Worm (Caenorhabditis elegans) whole organism, L1 larva: ENCODE data around the gene abcf-1.
A peak's percentile ranks its signal among the peaks of the same experiment; 100 is the strongest.

Source experiments
- aly-2 ChIP-seq: fragments of 150-350 bp; optimal IDR thresholded peaks from 2 replicates; lab custom pipeline; 2014; ENCODE audit warnings: missing biosample characterization, missing genetic modification characterization
- blmp-1 ChIP-seq: fragments of 150-350 bp; optimal IDR thresholded peaks from 2 replicates; lab custom pipeline; 2014; ENCODE audit warnings: missing biosample characterization, missing genetic modification characterization
- ceh-63 ChIP-seq: fragments of 200-800 bp; sonication (Bioruptor generic); optimal IDR thresholded peaks from 2 replicates; lab custom pipeline; 2018; ENCODE audit warnings: mild to moderate bottlenecking, missing genetic modification characterization, missing compliant biosample characterization
- ceh-8 ChIP-seq: fragments of 200-800 bp; sonication (Bioruptor generic); optimal IDR thresholded peaks from 2 replicates; lab custom pipeline; 2018; ENCODE audit warnings: mild to moderate bottlenecking, missing genetic modification characterization, moderate library complexity, missing compliant biosample characterization
- ceh-82 ChIP-seq, 3 experiments: fragments of 150-350 bp in 1 of 3; sonication (generic microtip) in 2 of 3; optimal IDR thresholded peaks; 2 replicates each; lab custom pipeline; 2014 to 2017; ENCODE audit warnings: missing biosample characterization in 3 of 3, missing genetic modification characterization in 3 of 3
- ces-1 ChIP-seq: fragments of 150-350 bp; optimal IDR thresholded peaks from 2 replicates; lab custom pipeline; 2014; ENCODE audit warnings: missing biosample characterization, missing genetic modification reagents, missing genetic modification characterization
- dpl-1 ChIP-seq, 3 experiments: fragments of 150-350 bp in 2 of 3; sonication (generic microtip) in 1 of 3; optimal IDR thresholded peaks; 2 replicates each; lab custom pipeline; 2014 to 2017; ENCODE audit warnings: missing biosample characterization in 3 of 3, missing genetic modification characterization in 3 of 3, missing genetic modification reagents in 3 of 3
- dsc-1 ChIP-seq: sonication (generic microtip); optimal IDR thresholded peaks from 2 replicates; lab custom pipeline; 2016; ENCODE audit warnings: mild to moderate bottlenecking, missing genetic modification characterization, missing compliant biosample characterization
- efl-1 ChIP-seq, 4 experiments: fragments of 150-350 bp; optimal IDR thresholded peaks in 3 of 4; peaks in 1 of 4; 1 replicate in 1 of 4; 2 replicates in 3 of 4; lab custom pipeline; 2014; ENCODE audit warnings: missing biosample characterization in 2 of 4, missing genetic modification characterization in 2 of 4, missing genetic modification reagents in 2 of 4
- elt-3 ChIP-seq, 6 experiments: fragments of 150-350 bp in 1 of 6; sonication (generic microtip); optimal IDR thresholded peaks; 2 replicates each; lab custom pipeline; 2017 to 2018; ENCODE audit warnings: missing biosample characterization in 6 of 6, missing genetic modification characterization in 6 of 6, inconsistent platforms in 1 of 6
- ets-5 ChIP-seq: fragments of 200-800 bp; sonication (Bioruptor generic); IDR thresholded peaks from 2 replicates; pipeline ENCODE4 v1.3.6; 2022; ENCODE audit warnings: missing genetic modification characterization, missing compliant biosample characterization
- fkh-10 ChIP-seq: sonication (generic microtip); optimal IDR thresholded peaks from 2 replicates; lab custom pipeline; 2017; ENCODE audit warnings: missing biosample characterization, missing genetic modification reagents, missing genetic modification characterization
- fkh-4 ChIP-seq: sonication (generic microtip); optimal IDR thresholded peaks from 2 replicates; lab custom pipeline; 2016; ENCODE audit warnings: missing compliant biosample characterization, missing genetic modification characterization, borderline replicate concordance
- fkh-8 ChIP-seq: sonication (generic microtip); optimal IDR thresholded peaks from 2 replicates; lab custom pipeline; 2016; ENCODE audit warnings: mild to moderate bottlenecking, missing genetic modification characterization, missing compliant biosample characterization
- hlh-4 ChIP-seq: sonication (generic microtip); optimal IDR thresholded peaks from 2 replicates; lab custom pipeline; 2016; ENCODE audit warnings: mild to moderate bottlenecking, missing genetic modification characterization, missing compliant biosample characterization
- hpl-2 ChIP-seq: fragments of 150-350 bp; optimal IDR thresholded peaks from 2 replicates; lab custom pipeline; 2014; ENCODE audit warnings: missing biosample characterization, missing genetic modification reagents, missing genetic modification characterization
- irx-1 ChIP-seq: sonication (generic microtip); optimal IDR thresholded peaks from 2 replicates; lab custom pipeline; 2016; ENCODE audit warnings: missing genetic modification characterization, missing compliant biosample characterization
- isw-1 ChIP-seq: fragments of 200-800 bp; sonication (Bioruptor generic); IDR thresholded peaks from 2 replicates; pipeline ENCODE4 v1.3.6; 2022; ENCODE audit warnings: missing genetic modification characterization, missing compliant biosample characterization
- jun-1 ChIP-seq: fragments of 150-350 bp; optimal IDR thresholded peaks from 2 replicates; lab custom pipeline; 2014; ENCODE audit warnings: missing biosample characterization, missing genetic modification reagents, missing genetic modification characterization
- lin-13 ChIP-seq: fragments of 150-350 bp; optimal IDR thresholded peaks from 2 replicates; lab custom pipeline; 2014; ENCODE audit warnings: missing biosample characterization, missing genetic modification reagents, missing genetic modification characterization
- lin-14 ChIP-seq: fragments of 200-800 bp; sonication (Bioruptor generic); optimal IDR thresholded peaks from 2 replicates; lab custom pipeline; 2018; ENCODE audit warnings: mild to moderate bottlenecking, missing genetic modification characterization, moderate library complexity, missing compliant biosample characterization
- lin-15B ChIP-seq: fragments of 150-350 bp; sonication (generic microtip); optimal IDR thresholded peaks from 3 replicates; lab custom pipeline; 2014; ENCODE audit warnings: missing biosample characterization, missing genetic modification characterization
- lin-39 ChIP-seq: fragments of 150-350 bp; optimal IDR thresholded peaks from 2 replicates; lab custom pipeline; 2014; ENCODE audit warnings: missing biosample characterization, missing genetic modification reagents, missing genetic modification characterization
- lsy-2 ChIP-seq, 2 experiments: fragments of 150-350 bp; optimal IDR thresholded peaks; 2 replicates each; lab custom pipeline; 2014; ENCODE audit warnings: missing biosample characterization in 2 of 2, missing genetic modification characterization in 2 of 2
- mef-2 ChIP-seq: fragments of 150-350 bp; optimal IDR thresholded peaks from 2 replicates; lab custom pipeline; 2014; ENCODE audit warnings: missing biosample characterization, missing genetic modification characterization
- mep-1 ChIP-seq: fragments of 150-350 bp; optimal IDR thresholded peaks from 2 replicates; lab custom pipeline; 2014; ENCODE audit warnings: missing biosample characterization, missing genetic modification characterization
- nhr-237 ChIP-seq: fragments of 150-350 bp; optimal IDR thresholded peaks from 2 replicates; lab custom pipeline; 2014; ENCODE audit warnings: missing biosample characterization, missing genetic modification characterization
- nhr-28 ChIP-seq: fragments of 150-350 bp; optimal IDR thresholded peaks from 2 replicates; lab custom pipeline; 2014; ENCODE audit warnings: missing biosample characterization, missing genetic modification characterization
- nhr-47 ChIP-seq: sonication (generic microtip); optimal IDR thresholded peaks from 2 replicates; lab custom pipeline; 2016; ENCODE audit warnings: mild to moderate bottlenecking, missing genetic modification characterization, moderate library complexity, missing compliant biosample characterization
- nhr-71 ChIP-seq: sonication (generic microtip); optimal IDR thresholded peaks from 2 replicates; lab custom pipeline; 2016; ENCODE audit warnings: mild to moderate bottlenecking, missing genetic modification characterization, moderate library complexity, missing compliant biosample characterization
- nhr-85 ChIP-seq: sonication (generic microtip); peaks from one replicate; lab custom pipeline; 2016; ENCODE audit warnings: missing genetic modification characterization, inconsistent platforms, missing compliant biosample characterization
- pag-3 ChIP-seq: sonication (generic microtip); optimal IDR thresholded peaks from 2 replicates; lab custom pipeline; 2017; ENCODE audit warnings: missing genetic modification characterization, mild to moderate bottlenecking, missing compliant biosample characterization, antibody characterized with exemption, borderline replicate concordance; ENCODE audit not compliant: insufficient read depth
- pax-3 ChIP-seq: fragments of 200-800 bp; sonication (Bioruptor generic); optimal IDR thresholded peaks from 2 replicates; lab custom pipeline; 2018; ENCODE audit warnings: mild to moderate bottlenecking, missing genetic modification characterization, moderate library complexity, missing compliant biosample characterization
- rnt-1 ChIP-seq: sonication (generic microtip); optimal IDR thresholded peaks from 2 replicates; lab custom pipeline; 2016; ENCODE audit warnings: mild to moderate bottlenecking, missing genetic modification characterization, moderate library complexity, missing compliant biosample characterization
- sptf-1 ChIP-seq: fragments of 150-350 bp; optimal IDR thresholded peaks from 2 replicates; lab custom pipeline; 2014; ENCODE audit warnings: missing biosample characterization, missing genetic modification characterization
- sup-37 ChIP-seq: fragments of 200-800 bp; sonication (Bioruptor generic); optimal IDR thresholded peaks from 2 replicates; lab custom pipeline; 2018; ENCODE audit warnings: mild to moderate bottlenecking, missing genetic modification characterization, missing compliant biosample characterization
- swsn-7 ChIP-seq: sonication (generic microtip); optimal IDR thresholded peaks from 2 replicates; lab custom pipeline; 2016; ENCODE audit warnings: missing genetic modification characterization, missing compliant biosample characterization
- tlp-1 ChIP-seq: fragments of 150-350 bp; optimal IDR thresholded peaks from 2 replicates; lab custom pipeline; 2014; ENCODE audit warnings: missing biosample characterization, missing genetic modification characterization
- unc-62 ChIP-seq: fragments of 150-350 bp; optimal IDR thresholded peaks from 2 replicates; lab custom pipeline; 2014; ENCODE audit warnings: missing biosample characterization, missing genetic modification reagents, missing genetic modification characterization
- unc-86 ChIP-seq: sonication (generic microtip); optimal IDR thresholded peaks from 2 replicates; lab custom pipeline; 2016; ENCODE audit warnings: missing genetic modification characterization, missing compliant biosample characterization
- unc-98 ChIP-seq: fragments of 200-800 bp; sonication (Bioruptor generic); IDR thresholded peaks from 2 replicates; pipeline ENCODE4 v1.3.6; 2022; ENCODE audit warnings: missing genetic modification characterization, missing compliant biosample characterization
- zip-4 ChIP-seq: fragments of 200-800 bp; sonication (Bioruptor generic); optimal IDR thresholded peaks from 2 replicates; lab custom pipeline; 2018; ENCODE audit warnings: mild to moderate bottlenecking, missing genetic modification characterization, moderate library complexity, missing compliant biosample characterization

Gene abcf-1

ce11 chrV:12754839-12755238 is 8.3 kb downstream of the abcf-1 start, which contains the start of gene gpa-13:
gpa-13 (minus strand) TSS chrV:12754939.
- no peak for TF ChIP-seq sup-37
- no peak for TF ChIP-seq mep-1 (tag; lab: Kevin White, UChicago)
- TF ChIP-seq fkh-10: no peak
- no peak for TF ChIP-seq ceh-8 (GFP tag; lab: Kevin White, UChicago)
- TF ChIP-seq tlp-1: no peak
- TF ChIP-seq unc-98: no peak
- TF ChIP-seq mef-2: no peak
- no peak for TF ChIP-seq isw-1 (GFP tag; lab: Robert Waterston, UW)
- TF ChIP-seq, all 84 proteins: peak for 0

DNA sequence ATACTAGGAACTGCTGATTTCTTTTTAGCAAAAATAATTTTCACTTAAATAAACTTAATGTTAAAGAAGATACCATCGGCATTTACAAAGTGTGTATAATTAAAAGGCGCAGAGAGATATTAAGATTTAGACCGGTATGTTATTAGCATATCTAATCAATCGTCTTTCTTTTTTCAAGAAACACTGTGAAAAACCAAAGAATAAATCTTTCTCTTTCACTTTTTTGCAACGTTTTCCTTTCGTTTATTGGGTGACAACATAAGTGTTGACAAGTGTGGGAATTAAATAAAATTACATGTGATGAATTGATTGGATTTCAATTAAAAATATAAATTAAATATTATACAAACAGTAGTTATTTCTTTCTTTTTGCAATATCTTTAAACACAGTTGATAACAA is 10.8 kb downstream of the abcf-1 start, which contains the start of gene C15C8.8:
C15C8.8 (minus strand) TSS at position 101 of the 400 bp plus-strand sequence.
- no peak for TF ChIP-seq unc-62 (GFP tag; lab: Kevin White, UChicago)
- peak; percentile 40 for TF ChIP-seq blmp-1 (tag; lab: Kevin White, UChicago)
- peak; percentile 25 for TF ChIP-seq nhr-85 (tag; lab: Kevin White, UChicago)

DNA sequence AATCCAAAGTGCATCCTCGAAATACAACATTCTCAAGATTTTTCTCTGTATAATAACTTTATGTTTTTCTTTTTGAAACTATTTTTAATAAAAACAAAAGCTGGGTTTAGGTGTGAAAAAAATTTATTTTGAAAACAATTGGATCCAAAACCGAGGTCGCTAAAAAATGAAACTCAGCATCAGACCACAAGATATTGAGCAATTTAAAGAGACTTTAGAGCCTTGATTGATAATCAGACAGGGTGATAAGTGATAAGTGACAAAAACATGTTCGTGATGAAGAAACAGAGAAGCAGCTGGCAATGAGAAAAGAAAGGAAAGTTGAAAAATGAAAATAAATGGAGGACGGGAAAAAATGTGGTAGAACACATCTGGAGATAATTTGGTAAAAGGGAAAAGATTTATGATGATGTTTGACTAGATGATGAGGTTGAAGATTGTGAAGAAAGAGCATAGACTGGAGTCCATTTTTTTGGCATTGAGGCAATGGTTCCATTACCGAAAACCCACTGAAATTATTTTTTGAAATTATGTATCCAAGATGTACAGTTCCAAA is 11.6 kb downstream of the abcf-1 start, which contains the start of gene C15C8.6:
C15C8.6 (minus strand) TSS at position 51 of the 556 bp plus-strand sequence.
- TF ChIP-seq ceh-82 (tag; optimal IDR thresholded peaks at IDR 0.05; lab: Kevin White, UChicago) (no peak), swsn-7 (tag; lab: Kevin White, UChicago) (no peak), nhr-237 (tag; lab: Kevin White, UChicago) (no peak), ets-5 (no peak), elt-3 (tag; optimal IDR thresholded peaks at IDR 0.05; lab: Kevin White, UChicago) (no peak), fkh-4 (tag; lab: Kevin White, UChicago) (peak; percentile 83), dsc-1 (tag; lab: Kevin White, UChicago) (peak; percentile 87)
- TF ChIP-seq, all 84 proteins: peak for 2

DNA sequence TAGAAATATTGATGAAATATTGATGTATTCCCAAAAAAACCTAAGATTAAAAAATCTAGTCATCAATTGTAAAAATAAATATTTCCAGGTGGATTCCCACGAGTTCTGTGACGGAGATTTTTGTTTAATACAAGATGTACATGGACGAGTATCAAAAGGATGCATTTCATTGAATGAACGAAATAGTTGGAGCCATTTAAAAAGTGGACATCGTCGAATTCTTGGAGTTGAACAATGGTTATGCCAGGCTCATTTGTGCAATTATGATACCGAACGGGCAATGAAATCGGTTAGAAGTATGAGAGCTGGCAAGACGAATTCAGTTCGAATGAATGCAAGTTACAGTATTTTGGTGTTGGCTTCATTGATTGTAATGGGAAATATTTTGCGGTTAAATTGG is 13.6 kb downstream of the abcf-1 start:
- TF ChIP-seq aly-2 (tag; lab: Kevin White, UChicago) (no peak), nhr-47 (tag; lab: Kevin White, UChicago) (no peak), hpl-2 (GFP tag; lab: Kevin White, UChicago) (no peak), nhr-28 (tag; lab: Kevin White, UChicago) (no peak), hlh-4 (no peak), nhr-71 (tag; lab: Kevin White, UChicago) (no peak)

DNA sequence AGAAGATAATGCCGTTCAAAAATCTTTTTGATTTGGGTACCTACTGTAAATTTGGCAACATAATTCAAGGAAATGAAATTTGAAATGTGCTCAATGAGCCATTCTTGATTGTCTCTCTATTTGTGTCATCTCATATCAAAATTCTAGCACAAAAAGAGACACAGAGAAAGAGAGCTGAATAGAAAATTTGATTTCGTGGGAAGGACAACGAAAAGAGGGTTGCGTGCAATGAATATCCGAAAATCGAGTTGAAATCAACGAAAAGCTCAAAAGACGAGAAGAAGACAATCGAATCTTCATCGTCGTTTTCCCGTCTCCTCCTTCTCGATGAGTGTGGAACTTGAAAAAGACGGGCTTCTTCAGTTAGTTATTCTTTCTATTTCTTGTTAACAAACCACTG is 15.3 kb downstream of the abcf-1 start, which contains the start of gene C15C8.5:
C15C8.5 (plus strand) TSS at position 152 of the 400 bp plus-strand sequence.
- peak; percentile 36 for TF ChIP-seq lin-14
- TF ChIP-seq ces-1 (GFP tag; lab: Kevin White, UChicago): peak; percentile 43
- TF ChIP-seq fkh-10: peak; percentile 93
- TF ChIP-seq fkh-8 (tag; lab: Kevin White, UChicago): no peak
- TF ChIP-seq pax-3 (tag; lab: Kevin White, UChicago): no peak

ce11 chrV:12747431-12747830 is 15.7 kb downstream of the abcf-1 start, which contains the start of gene C15C8.4:
C15C8.4 (minus strand) TSS chrV:12747463.
- TF ChIP-seq sptf-1 (tag; lab: Kevin White, UChicago) (no peak), unc-86 (tag; lab: Kevin White, UChicago) (no peak), jun-1 (tag; lab: Kevin White, UChicago) (no peak), mep-1 (tag; lab: Kevin White, UChicago) (peak; percentile 37), zip-4 (no peak), lsy-2 (tag; optimal IDR thresholded peaks at IDR 0.05; lab: Kevin White, UChicago) (peak in 1 of 2 experiments; percentile 50), irx-1 (tag; lab: Kevin White, UChicago) (no peak), lin-15B (tag; lab: Kevin White, UChicago) (no peak), pag-3 (no peak), rnt-1 (tag; lab: Kevin White, UChicago) (peak; percentile 12), ceh-63 (GFP tag; lab: Kevin White, UChicago) (no peak), lin-39 (no peak), lin-13 (peak; percentile 9), nhr-237 (tag; lab: Kevin White, UChicago) (no peak), nhr-85 (tag; lab: Kevin White, UChicago) (no peak), dpl-1 (GFP tag; optimal IDR thresholded peaks at IDR 0.05; lab: Kevin White, UChicago) (peak in 1 of 3 experiments; percentile 40), blmp-1 (tag; lab: Kevin White, UChicago) (peak; percentile 74), efl-1 (optimal IDR thresholded peaks at IDR 0.05; lab: Kevin White, UChicago) (peak; percentile 15 to 20), efl-1 (GFP tag; optimal IDR thresholded peaks at IDR 0.05 in 1 of 2; lab: Kevin White, UChicago) (peak; percentile 12 to 85)
